Fruit fly (Drosophila melanogaster): ENCODE data around the gene CG2004.

The CG2004 gene

DNA sequence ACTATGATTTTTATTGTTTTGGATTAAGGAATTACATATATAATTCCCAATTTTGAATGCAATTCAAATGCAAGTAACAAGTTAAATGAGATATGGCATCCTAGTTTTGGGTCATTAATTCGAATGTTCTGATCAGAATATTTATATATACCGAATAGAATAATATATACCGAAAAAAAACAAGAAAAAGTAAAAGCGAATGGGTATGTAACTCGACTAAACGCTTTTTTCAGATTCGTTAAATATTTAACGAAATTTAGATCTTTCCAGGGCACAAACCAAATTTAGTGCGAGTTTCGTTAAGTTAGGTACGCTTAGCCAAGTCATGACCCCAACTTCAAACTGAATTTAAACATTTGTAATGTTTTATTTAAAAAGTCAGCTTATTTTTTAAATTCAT, 6.8 kb upstream of the CG2004 start (continued):
- TF ChIP-seq CG9932 (GFP tag; IDR thresholded peaks at IDR 0.05) (no peak), CG6791 (GFP tag; IDR thresholded peaks at IDR 0.05; ENCODE audit: partially characterized antibody) (no peak), CG34422 (GFP tag; IDR thresholded peaks at IDR 0.05) (no peak), Camta (GFP tag; optimal IDR thresholded peaks at IDR 0.05) (no peak), CG10565 (GFP tag; optimal IDR thresholded peaks at IDR 0.05) (no peak), CG1603 (tag; optimal IDR thresholded peaks at IDR 0.05) (no peak), dmrt11E (tag; optimal IDR thresholded peaks at IDR 0.05) (no peak), CG7839 (tag; optimal IDR thresholded peaks at IDR 0.05) (no peak), run (tag; optimal IDR thresholded peaks at IDR 0.05) (no peak), CG6272 (GFP tag; IDR thresholded peaks at IDR 0.05) (no peak), stwl (tag; optimal IDR thresholded peaks at IDR 0.05) (peak; percentile 57), insv (GFP tag; optimal IDR thresholded peaks at IDR 0.05) (peak; percentile 38 to 95), usp (GFP tag; optimal IDR thresholded peaks at IDR 0.05) (no peak), Lhr (GFP tag; optimal IDR thresholded peaks at IDR 0.05) (peak; percentile 0), chn (GFP tag; optimal IDR thresholded peaks at IDR 0.05) (no peak), CG2712 (tag; optimal IDR thresholded peaks at IDR 0.05) (peak; percentile 9), CG3847 (GFP tag; IDR thresholded peaks at IDR 0.05) (no peak), Lim3 (GFP tag; IDR thresholded peaks at IDR 0.05) (no peak), CG9437 (GFP tag; optimal IDR thresholded peaks at IDR 0.05) (no peak), CG8089 (GFP tag; optimal IDR thresholded peaks at IDR 0.05) (no peak), bab2 (GFP tag; optimal IDR thresholded peaks at IDR 0.05) (no peak), CG3995 (GFP tag; optimal IDR thresholded peaks at IDR 0.05) (no peak), crp (GFP tag; optimal IDR thresholded peaks at IDR 0.05) (no peak), caup (GFP tag; optimal IDR thresholded peaks at IDR 0.05; ENCODE audit: severe bottlenecking) (no peak), vvl (GFP tag; IDR thresholded peaks at IDR 0.05) (no peak), Ssrp (tag; optimal IDR thresholded peaks at IDR 0.05) (no peak), CG18619 (GFP tag; optimal IDR thresholded peaks at IDR 0.05) (no peak), CG4282 (GFP tag; optimal IDR thresholded peaks at IDR 0.05) (no peak), Bteb2 (GFP tag; optimal IDR thresholded peaks at IDR 0.05) (no peak), CG1529 (GFP tag; optimal IDR thresholded peaks at IDR 0.05) (no peak), Hmx (GFP tag; optimal IDR thresholded peaks at IDR 0.05) (no peak), Spps (tag; optimal IDR thresholded peaks at IDR 0.05) (no peak), zen (tag; optimal IDR thresholded peaks at IDR 0.05) (peak; percentile 60), Xrp1 (GFP tag; IDR thresholded peaks at IDR 0.05) (no peak), CG6765 (GFP tag; optimal IDR thresholded peaks at IDR 0.05) (no peak), Dp (GFP tag; optimal IDR thresholded peaks at IDR 0.05) (peak; percentile 37), mld (GFP tag; IDR thresholded peaks at IDR 0.05; ENCODE audit: partially characterized antibody) (no peak), Doc3 (GFP tag; IDR thresholded peaks at IDR 0.05; ENCODE audit: partially characterized antibody) (no peak), CG4730 (GFP tag; IDR thresholded peaks at IDR 0.05) (no peak), CG5245 (GFP tag; optimal IDR thresholded peaks at IDR 0.05) (no peak), Usf (GFP tag; optimal IDR thresholded peaks at IDR 0.05) (no peak), fru (optimal IDR thresholded peaks at IDR 0.05) (no peak), hkb (optimal IDR thresholded peaks at IDR 0.05) (no peak), hkb (GFP tag; IDR thresholded peaks at IDR 0.05) (no peak)

Data from whole organism, embryonic.